Worm (Caenorhabditis elegans): ENCODE results near the gene ham-2.

The ham-2 gene

ce11 chrX:4523887-4524350 is 30.6 kb upstream of the ham-2 start, which contains the start of gene pdi-2 (continued):
- TF ChIP-seq vab-15 (tag; optimal IDR thresholded peaks at IDR 0.05) (no peak), ceh-63 (GFP tag; optimal IDR thresholded peaks at IDR 0.05) (no peak), swsn-7 (tag; optimal IDR thresholded peaks at IDR 0.05) (peak; percentile 77), nhr-47 (tag; optimal IDR thresholded peaks at IDR 0.05) (peak; percentile 76), fos-1 (tag; optimal IDR thresholded peaks at IDR 0.05) (peak; percentile 24), jun-1 (tag; optimal IDR thresholded peaks at IDR 0.05) (peak; percentile 37), ces-1 (GFP tag; optimal IDR thresholded peaks at IDR 0.05) (no peak), egl-27 (tag; optimal IDR thresholded peaks at IDR 0.05) (no peak), unc-98 (GFP tag; IDR thresholded peaks at IDR 0.05) (no peak), nhr-71 (tag; optimal IDR thresholded peaks at IDR 0.05) (peak; percentile 81), nhr-11 (tag; optimal IDR thresholded peaks at IDR 0.05) (no peak), nhr-237 (tag; optimal IDR thresholded peaks at IDR 0.05) (no peak), nhr-20 (tag; optimal IDR thresholded peaks at IDR 0.05) (peak; percentile 72), nhr-85 (tag) (peak; percentile 98), lin-13 (GFP tag; optimal IDR thresholded peaks at IDR 0.05) (peak; percentile 75), ceh-88 (GFP tag; IDR thresholded peaks at IDR 0.05) (no peak), nhr-84 (tag; optimal IDR thresholded peaks at IDR 0.05) (no peak), isw-1 (GFP tag; IDR thresholded peaks at IDR 0.05) (peak; percentile 61), pag-3 (tag; optimal IDR thresholded peaks at IDR 0.05; ENCODE audit: borderline replicate concordance, insufficient read depth) (no peak), xbp-1 (tag; optimal IDR thresholded peaks at IDR 0.05) (peak; percentile 100), lsy-2 (tag; optimal IDR thresholded peaks at IDR 0.05) (peak; percentile 83 to 89), lin-14 (GFP tag; optimal IDR thresholded peaks at IDR 0.05) (peak; percentile 97), nhr-28 (tag; optimal IDR thresholded peaks at IDR 0.05) (no peak), ets-5 (GFP tag; IDR thresholded peaks at IDR 0.05) (no peak), hpl-2 (GFP tag; optimal IDR thresholded peaks at IDR 0.05) (no peak), alr-1 (tag; optimal IDR thresholded peaks at IDR 0.05; ENCODE audit: borderline replicate concordance) (no peak), C04F5.9 (tag; optimal IDR thresholded peaks at IDR 0.05) (no peak), dsc-1 (tag; optimal IDR thresholded peaks at IDR 0.05) (peak; percentile 22), zip-4 (GFP tag; optimal IDR thresholded peaks at IDR 0.05) (peak; percentile 39), snpc-4 (tag; optimal IDR thresholded peaks at IDR 0.05) (no peak), F16B12.6 (tag; optimal IDR thresholded peaks at IDR 0.05) (peak; percentile 26), sup-37 (GFP tag; optimal IDR thresholded peaks at IDR 0.05) (peak; percentile 45), sptf-1 (tag; optimal IDR thresholded peaks at IDR 0.05) (no peak), C16A3.4 (tag; optimal IDR thresholded peaks at IDR 0.05) (peak; percentile 49), nhr-19 (GFP tag; conservative IDR thresholded peaks at IDR 0.05) (peak; percentile 87), tbx-2 (tag; optimal IDR thresholded peaks at IDR 0.05) (peak; percentile 72), lir-3 (tag; optimal IDR thresholded peaks at IDR 0.05; ENCODE audit: poor library complexity) (no peak), mdl-1 (tag; optimal IDR thresholded peaks at IDR 0.05) (peak in 1 of 2 experiments; percentile 79), dpl-1 (GFP tag; optimal IDR thresholded peaks at IDR 0.05) (peak; percentile 23 to 39 (median 32)), mep-1 (tag; optimal IDR thresholded peaks at IDR 0.05) (peak; percentile 79), hlh-17 (GFP tag; optimal IDR thresholded peaks at IDR 0.05; ENCODE audit: borderline replicate concordance) (no peak), efl-1 (optimal IDR thresholded peaks at IDR 0.05) (peak; percentile 39 to 54), efl-1 (GFP tag; optimal IDR thresholded peaks at IDR 0.05 in 1 of 2) (peak; percentile 5 to 89), unc-62 (GFP tag; optimal IDR thresholded peaks at IDR 0.05) (no peak), C34B4.2 (tag; optimal IDR thresholded peaks at IDR 0.05) (no peak), ztf-11 (tag; optimal IDR thresholded peaks at IDR 0.05) (peak in 1 of 2 experiments; percentile 50), mef-2 (tag; optimal IDR thresholded peaks at IDR 0.05) (no peak), elt-2 (tag; optimal IDR thresholded peaks at IDR 0.05) (peak; percentile 61), lin-39 (tag; optimal IDR thresholded peaks at IDR 0.05) (no peak), efl-3 (GFP tag; optimal IDR thresholded peaks at IDR 0.05) (peak; percentile 40), ceh-82 (tag; optimal IDR thresholded peaks at IDR 0.05) (peak; percentile 43 to 85 (median 60)), mab-9 (GFP tag; IDR thresholded peaks at IDR 0.05) (peak; percentile 69), aly-2 (tag; optimal IDR thresholded peaks at IDR 0.05) (no peak)
